Worm (Caenorhabditis elegans): Measurements from ENCODE around the gene acy-4.
"Not testable (repeated sequence)": the region's sequence is repeated elsewhere in the genome, so short reads cannot be mapped to it uniquely, and the experiment has no call there.

The acy-4 gene

DNA sequence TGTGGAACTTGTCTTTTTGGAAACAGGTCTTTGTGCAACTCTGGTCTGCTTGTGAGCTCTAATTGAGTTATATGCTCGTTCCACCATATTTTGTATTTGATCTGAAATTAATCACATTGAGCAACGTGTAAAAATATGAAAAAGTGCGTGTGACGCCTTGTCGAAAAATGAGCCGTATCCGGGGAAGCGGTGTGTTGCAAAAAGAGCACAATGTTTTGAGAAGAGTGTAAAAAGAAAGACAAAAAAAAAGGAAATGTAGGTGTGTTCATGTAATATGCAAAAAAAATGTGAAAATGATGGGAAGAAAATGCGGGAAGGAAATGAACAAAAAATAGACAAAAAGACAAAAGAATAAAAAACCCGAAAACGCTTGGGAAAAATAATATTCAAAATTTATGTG is at the start of gene acy-4:
TSS of gene acy-4 (minus strand) at position 101 of the 400 bp plus-strand sequence.
- TF ChIP-seq hmbx-1 (tag; optimal IDR thresholded peaks at IDR 0.05) (no peak), hmg-4 (GFP tag; optimal IDR thresholded peaks at IDR 0.05) (no peak), scrt-1 (GFP tag; IDR thresholded peaks at IDR 0.05) (no peak), ceh-13 (GFP tag; optimal IDR thresholded peaks at IDR 0.05) (no peak), ets-7 (tag; optimal IDR thresholded peaks at IDR 0.05) (no peak), pes-1 (GFP tag; IDR thresholded peaks at IDR 0.05) (no peak), flt-1 (GFP tag; IDR thresholded peaks at IDR 0.05) (no peak), sea-1 (GFP tag; conservative IDR thresholded peaks at IDR 0.05) (no peak), F13C5.2 (tag; optimal IDR thresholded peaks at IDR 0.05) (no peak), ceh-36 (tag; optimal IDR thresholded peaks at IDR 0.05) (no peak), ama-1 (optimal IDR thresholded peaks at IDR 0.05) (no peak)

- TF ChIP-seq ama-1 (optimal IDR thresholded peaks at IDR 0.05) = no peak
- TF ChIP-seq ets-7 (tag; optimal IDR thresholded peaks at IDR 0.05) = no peak
- TF ChIP-seq scrt-1 (GFP tag; IDR thresholded peaks at IDR 0.05) = no peak
- TF ChIP-seq sea-1 (GFP tag; conservative IDR thresholded peaks at IDR 0.05) = no peak
- no peak for TF ChIP-seq flt-1 (GFP tag; IDR thresholded peaks at IDR 0.05)
- TF ChIP-seq hnd-1 (tag; optimal IDR thresholded peaks at IDR 0.05) = no peak
- TF ChIP-seq hmbx-1 (tag; optimal IDR thresholded peaks at IDR 0.05) = no peak
- TF ChIP-seq pes-1 (GFP tag; IDR thresholded peaks at IDR 0.05) = no peak
- no peak for TF ChIP-seq ceh-13 (GFP tag; optimal IDR thresholded peaks at IDR 0.05)
- TF ChIP-seq ceh-36 (tag; optimal IDR thresholded peaks at IDR 0.05) = no peak
- TF ChIP-seq tra-4 (tag; optimal IDR thresholded peaks at IDR 0.05) = no peak
- TF ChIP-seq hmg-4 (GFP tag; optimal IDR thresholded peaks at IDR 0.05) = no peak
- TF ChIP-seq tbx-37 (GFP tag; conservative IDR thresholded peaks at IDR 0.05) = no peak
Measured at ce11 chrV:5677947-5678346, 47.3 kb upstream of the acy-4 start.

ce11 chrV:5676011-5676410 is 45.3 kb upstream of the acy-4 start, which contains the start of gene pqn-13:
Gene pqn-13 (minus strand): TSS chrV:5676111.
- TF ChIP-seq tra-4 (tag; optimal IDR thresholded peaks at IDR 0.05) (no peak), tbx-11 (GFP tag; IDR thresholded peaks at IDR 0.05) (no peak), sea-1 (GFP tag; conservative IDR thresholded peaks at IDR 0.05) (no peak), ama-1 (optimal IDR thresholded peaks at IDR 0.05) (no peak)

- no peak for TF ChIP-seq F13C5.2 (tag; optimal IDR thresholded peaks at IDR 0.05)
- TF ChIP-seq B0310.2 (tag; optimal IDR thresholded peaks at IDR 0.05) = no peak
- TF ChIP-seq ceh-36 (tag; optimal IDR thresholded peaks at IDR 0.05) = no peak
- no peak for TF ChIP-seq hmg-4 (GFP tag; optimal IDR thresholded peaks at IDR 0.05)
- no peak for TF ChIP-seq hnd-1 (tag; optimal IDR thresholded peaks at IDR 0.05)
- no peak for TF ChIP-seq ama-1 (optimal IDR thresholded peaks at IDR 0.05)
- TF ChIP-seq sea-1 (GFP tag; conservative IDR thresholded peaks at IDR 0.05) = no peak
Measured at ce11 chrV:5672270-5672669, 41.6 kb upstream of the acy-4 start.

DNA sequence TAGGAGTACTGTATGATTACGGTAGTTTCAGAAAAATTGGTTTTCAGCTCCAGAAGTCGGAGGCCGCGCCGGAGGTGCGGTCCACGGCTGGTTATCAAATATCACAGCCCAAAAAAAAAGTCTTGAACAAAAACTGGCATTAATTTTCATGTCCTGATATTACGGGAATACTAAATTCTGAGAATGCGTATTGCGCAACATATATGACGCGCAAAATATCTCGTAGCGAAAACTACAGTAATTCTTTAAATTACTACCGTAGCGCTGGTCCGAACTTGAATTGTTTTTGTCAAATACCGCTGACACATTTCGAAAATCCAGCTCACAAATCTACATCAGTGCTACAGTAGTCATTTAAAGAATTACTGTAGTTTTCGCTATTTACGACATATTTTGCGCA is 38.3 kb upstream of the acy-4 start:
- no peak for TF ChIP-seq F13C5.2 (tag; optimal IDR thresholded peaks at IDR 0.05)
- no peak for TF ChIP-seq hmg-4 (GFP tag; optimal IDR thresholded peaks at IDR 0.05)
- TF ChIP-seq tra-4 (tag; optimal IDR thresholded peaks at IDR 0.05) = no peak
- TF ChIP-seq tbx-37 (GFP tag; conservative IDR thresholded peaks at IDR 0.05) = no peak
- TF ChIP-seq ceh-13 (GFP tag; optimal IDR thresholded peaks at IDR 0.05) = no peak
- no peak for TF ChIP-seq ceh-36 (tag; optimal IDR thresholded peaks at IDR 0.05)
- no peak for TF ChIP-seq pes-1 (GFP tag; IDR thresholded peaks at IDR 0.05)
- TF ChIP-seq sea-1 (GFP tag; conservative IDR thresholded peaks at IDR 0.05) = no peak
- TF ChIP-seq ets-7 (tag; optimal IDR thresholded peaks at IDR 0.05) = no peak
- no peak for TF ChIP-seq hmbx-1 (tag; optimal IDR thresholded peaks at IDR 0.05)
- no peak for TF ChIP-seq scrt-1 (GFP tag; IDR thresholded peaks at IDR 0.05)
- TF ChIP-seq hnd-1 (tag; optimal IDR thresholded peaks at IDR 0.05) = no peak
- no peak for TF ChIP-seq ama-1 (optimal IDR thresholded peaks at IDR 0.05)
- no peak for TF ChIP-seq tbx-11 (GFP tag; IDR thresholded peaks at IDR 0.05)
- no peak for TF ChIP-seq flt-1 (GFP tag; IDR thresholded peaks at IDR 0.05)
- no peak for TF ChIP-seq aly-1 (tag; optimal IDR thresholded peaks at IDR 0.05)
- no peak for TF ChIP-seq B0310.2 (tag; optimal IDR thresholded peaks at IDR 0.05)

DNA sequence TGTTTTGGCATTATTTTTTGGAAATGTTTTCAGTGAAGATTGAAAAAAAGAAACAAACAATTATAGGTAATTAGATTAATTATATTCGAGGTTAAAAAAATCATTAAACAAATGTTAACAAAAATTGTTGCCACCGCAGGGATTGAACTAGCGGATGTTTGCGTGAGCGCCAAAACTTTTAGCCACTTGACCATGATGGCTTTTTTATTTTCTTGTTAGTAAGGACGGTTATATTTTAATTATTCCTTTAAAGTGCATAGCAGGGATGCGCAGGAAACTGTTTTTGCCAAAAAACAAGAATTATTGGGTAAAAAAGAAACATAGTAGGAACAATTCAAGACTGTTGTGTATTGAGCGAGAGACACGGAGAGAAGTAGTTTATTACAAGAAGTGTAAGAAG is 36.6 kb upstream of the acy-4 start:
- TF ChIP-seq pes-1 (GFP tag; IDR thresholded peaks at IDR 0.05) (peak; percentile 29; the same call in 1 of the 2 replicates), ama-1 (optimal IDR thresholded peaks at IDR 0.05) (no peak)

DNA sequence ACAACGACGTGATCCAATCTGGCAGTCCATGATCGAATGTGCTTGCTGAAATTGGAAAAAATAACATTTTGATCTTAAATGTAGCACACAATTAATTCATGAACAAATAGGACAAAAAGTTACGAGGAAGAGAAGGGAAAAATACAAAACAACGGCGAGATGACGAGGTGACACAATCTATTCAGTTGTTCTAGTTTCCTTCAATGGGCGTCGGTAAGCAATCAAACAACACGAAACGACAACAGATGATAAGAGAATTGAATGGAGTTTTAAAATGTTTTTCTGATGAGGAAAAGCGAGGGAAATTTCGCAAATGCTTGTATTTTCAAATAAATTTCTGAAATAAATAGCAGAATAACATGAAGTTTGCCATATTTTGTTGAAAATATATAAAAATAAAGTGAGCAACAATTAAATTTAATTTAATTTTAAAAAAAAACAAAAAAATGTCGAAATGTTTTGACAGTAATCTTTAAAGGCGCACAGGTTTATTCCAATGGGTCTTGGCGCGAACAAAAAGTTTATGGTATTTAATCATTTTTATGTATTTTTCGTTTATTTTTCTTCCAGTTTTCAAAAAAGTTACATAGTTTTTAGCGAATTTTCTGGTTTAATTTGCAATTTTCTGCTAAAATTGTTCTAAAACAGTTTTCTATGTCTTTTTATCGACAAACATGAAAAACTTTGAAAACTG is 35.5 kb upstream of the acy-4 start, which contains the start of gene C14C11.7:
TSS of gene C14C11.7 (minus strand) at position 51 of the 694 bp plus-strand sequence.
- TF ChIP-seq F13C5.2 (tag; optimal IDR thresholded peaks at IDR 0.05) = no peak
- TF ChIP-seq pes-1 (GFP tag; IDR thresholded peaks at IDR 0.05) = no peak
- TF ChIP-seq ceh-36 (tag; optimal IDR thresholded peaks at IDR 0.05) = no peak
- TF ChIP-seq ceh-13 (GFP tag; optimal IDR thresholded peaks at IDR 0.05) = no peak
- TF ChIP-seq tra-4 (tag; optimal IDR thresholded peaks at IDR 0.05) = no peak
- TF ChIP-seq ets-7 (tag; optimal IDR thresholded peaks at IDR 0.05) = no peak
- TF ChIP-seq scrt-1 (GFP tag; IDR thresholded peaks at IDR 0.05) = no peak
- TF ChIP-seq hmg-4 (GFP tag; optimal IDR thresholded peaks at IDR 0.05) = no peak
- TF ChIP-seq ama-1 (optimal IDR thresholded peaks at IDR 0.05) = no peak
- no peak for TF ChIP-seq hnd-1 (tag; optimal IDR thresholded peaks at IDR 0.05)
- TF ChIP-seq tbx-11 (GFP tag; IDR thresholded peaks at IDR 0.05) = no peak

- TF ChIP-seq ets-7 (tag; optimal IDR thresholded peaks at IDR 0.05); ceh-13 (GFP tag; optimal IDR thresholded peaks at IDR 0.05); B0310.2 (tag; optimal IDR thresholded peaks at IDR 0.05): not testable (repeated sequence)
Measured at ce11 chrV:5663317-5663716, 32.6 kb upstream of the acy-4 start, which contains the start of gene C14C11.1. Gene C14C11.1 (plus strand): TSS chrV:5663617.

All from whole organism, early embryonic.